Worm (Caenorhabditis elegans) whole organism, midembryonic: ENCODE measurements around the gene F56B3.2.

Experiments used
- flt-1 ChIP-seq: fragments of 200-800 bp; sonication (Bioruptor generic); IDR thresholded peaks from 2 replicates; pipeline ENCODE4 v1.3.6; 2022; ENCODE audit warnings: missing genetic modification characterization, missing compliant biosample characterization
- klf-2 ChIP-seq: fragments of 200-800 bp; sonication (Bioruptor generic); conservative IDR thresholded peaks from 2 replicates; pipeline ENCODE4 v1.3.6; 2022; ENCODE audit warnings: missing genetic modification reagents, missing genetic modification characterization, missing compliant biosample characterization
- med-1 ChIP-seq: sonication (generic microtip); optimal IDR thresholded peaks from 2 replicates; lab custom pipeline; 2017; ENCODE audit warnings: missing genetic modification characterization, mild to moderate bottlenecking, missing compliant biosample characterization, antibody characterized with exemption, missing genetic modification reagents; ENCODE audit not compliant: insufficient read depth
- ztf-29 ChIP-seq: fragments of 200-800 bp; sonication (Bioruptor generic); IDR thresholded peaks from 2 replicates; pipeline ENCODE4 v1.3.6; 2022; ENCODE audit warnings: missing genetic modification reagents, missing genetic modification characterization, missing compliant biosample characterization

DNA sequence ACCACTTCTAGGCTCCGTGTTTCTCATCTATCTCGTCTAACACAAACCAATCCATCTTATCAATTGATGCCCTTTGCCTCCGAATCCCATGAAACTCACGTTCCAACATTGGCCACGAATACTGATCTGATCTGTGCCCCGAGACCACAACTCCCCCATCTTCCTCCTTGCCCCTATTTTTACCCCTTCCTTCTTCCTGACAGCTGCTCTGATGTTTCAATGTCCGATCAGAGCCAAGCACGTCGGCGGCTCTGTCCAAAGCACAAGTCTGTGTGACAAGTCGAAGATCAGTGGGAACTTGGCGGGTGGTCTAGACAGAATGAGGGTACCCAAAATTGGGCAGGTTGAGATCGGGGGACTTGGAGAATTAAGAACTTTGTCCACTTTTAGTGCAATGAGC is 22.1 kb downstream of the F56B3.2 start:
- TF ChIP-seq klf-2: no peak
- no peak for TF ChIP-seq ztf-29 (GFP tag; lab: Robert Waterston, UW)
- no peak for TF ChIP-seq med-1 (GFP tag; lab: Kevin White, UChicago)
- no peak for TF ChIP-seq flt-1
